Fruit fly (Drosophila melanogaster) whole organism, embryonic: ENCODE measurements around the gene Mgstl.

ENCODE experiments used
- Atf3 ChIP-seq: fragments of 200-800 bp; sonication (Bioruptor generic); optimal IDR thresholded peaks from 3 replicates; lab custom pipeline; 2016; ENCODE audit warnings: missing biosample characterization, missing genetic modification characterization
- BEAF-32 ChIP-seq: fragments of 200-800 bp; sonication (Bioruptor generic); optimal IDR thresholded peaks from 3 replicates; lab custom pipeline; 2017; ENCODE audit warnings: missing biosample characterization, missing genetic modification characterization, mild to moderate bottlenecking, moderate library complexity, missing genetic modification reagents
- Bdp1 ChIP-seq: fragments of 200-800 bp; sonication (Bioruptor generic); optimal IDR thresholded peaks from 3 replicates; lab custom pipeline; 2016; ENCODE audit warnings: missing biosample characterization, missing genetic modification characterization
- Bteb2 ChIP-seq: fragments of 200-800 bp; sonication (Bioruptor generic); optimal IDR thresholded peaks from 2 replicates; lab custom pipeline; 2016; ENCODE audit warnings: missing biosample characterization, missing genetic modification characterization
- CG1024 ChIP-seq: fragments of 200-800 bp; sonication (Bioruptor generic); IDR thresholded peaks from 2 replicates; pipeline ENCODE4 v1.3.6; 2022; ENCODE audit warnings: missing biosample characterization, missing genetic modification characterization
- CG10959 ChIP-seq: fragments of 200-800 bp; sonication (Bioruptor generic); IDR thresholded peaks from 2 replicates; pipeline ENCODE4 v1.3.6; 2022; ENCODE audit warnings: missing biosample characterization, missing genetic modification characterization
- CG1233 ChIP-seq: fragments of 200-800 bp; sonication (Bioruptor generic); optimal IDR thresholded peaks from 4 replicates; lab custom pipeline; 2018; ENCODE audit warnings: missing biosample characterization, mild to moderate bottlenecking, missing genetic modification characterization
- CG12769 ChIP-seq: fragments of 200-800 bp; sonication (Bioruptor generic); optimal IDR thresholded peaks from 2 replicates; lab custom pipeline; 2019; ENCODE audit warnings: missing biosample characterization, mild to moderate bottlenecking, missing genetic modification characterization, moderate library complexity
- CG13424 ChIP-seq: fragments of 200-800 bp; sonication (Bioruptor generic); optimal IDR thresholded peaks from 2 replicates; lab custom pipeline; 2019; ENCODE audit warnings: missing biosample characterization, mild to moderate bottlenecking, missing genetic modification characterization, moderate library complexity
- CG13894 ChIP-seq: fragments of 200-800 bp; sonication (Bioruptor generic); optimal IDR thresholded peaks from 3 replicates; lab custom pipeline; 2018; ENCODE audit warnings: missing biosample characterization, mild to moderate bottlenecking, missing genetic modification characterization, moderate library complexity
- CG14710 ChIP-seq: fragments of 200-800 bp; sonication (Bioruptor generic); optimal IDR thresholded peaks from 3 replicates; lab custom pipeline; 2019; ENCODE audit warnings: missing biosample characterization, mild to moderate bottlenecking, missing genetic modification characterization, moderate library complexity
- CG15269 ChIP-seq: fragments of 200-800 bp; sonication (Bioruptor generic); optimal IDR thresholded peaks from 2 replicates; lab custom pipeline; 2018; ENCODE audit warnings: missing biosample characterization, mild to moderate bottlenecking, missing genetic modification characterization, moderate library complexity
- CG15696 ChIP-seq: fragments of 200-800 bp; sonication (Bioruptor generic); optimal IDR thresholded peaks from 2 replicates; lab custom pipeline; 2019; ENCODE audit warnings: missing biosample characterization, mild to moderate bottlenecking, missing genetic modification characterization, moderate library complexity
- CG18262 ChIP-seq: fragments of 200-800 bp; optimal IDR thresholded peaks from 3 replicates; lab custom pipeline; 2019; ENCODE audit warnings: missing biosample characterization, mild to moderate bottlenecking, missing genetic modification characterization, moderate library complexity
- CG2120 ChIP-seq: fragments of 200-800 bp; sonication (Bioruptor generic); optimal IDR thresholded peaks from 3 replicates; lab custom pipeline; 2016; ENCODE audit warnings: missing biosample characterization, missing genetic modification characterization
- CG30403 ChIP-seq: fragments of 200-800 bp; sonication (Bioruptor generic); optimal IDR thresholded peaks from 3 replicates; lab custom pipeline; 2016; ENCODE audit warnings: missing biosample characterization, missing genetic modification characterization
- CG3407 ChIP-seq: fragments of 200-800 bp; sonication (Bioruptor generic); optimal IDR thresholded peaks from 2 replicates; lab custom pipeline; 2018; ENCODE audit warnings: missing biosample characterization, mild to moderate bottlenecking, missing genetic modification characterization
- CG4730 ChIP-seq: fragments of 200-800 bp; sonication (Bioruptor generic); IDR thresholded peaks from 2 replicates; pipeline ENCODE4 v1.3.6; 2022; ENCODE audit warnings: missing biosample characterization, missing genetic modification characterization
- CG4820 ChIP-seq: fragments of 200-800 bp; sonication (Bioruptor generic); optimal IDR thresholded peaks from 3 replicates; lab custom pipeline; 2016; ENCODE audit warnings: missing biosample characterization, missing genetic modification characterization
- CG5953 ChIP-seq: fragments of 200-800 bp; sonication (Bioruptor generic); IDR thresholded peaks from 2 replicates; pipeline ENCODE4 v1.3.6; 2022; ENCODE audit warnings: missing biosample characterization, missing genetic modification characterization
- CG7987 ChIP-seq: fragments of 200-800 bp; sonication (Bioruptor generic); optimal IDR thresholded peaks from 2 replicates; lab custom pipeline; 2018; ENCODE audit warnings: missing biosample characterization, mild to moderate bottlenecking, missing genetic modification characterization, moderate library complexity
- CG9609 ChIP-seq: fragments of 200-800 bp; sonication (Bioruptor generic); optimal IDR thresholded peaks from 3 replicates; lab custom pipeline; 2016; ENCODE audit warnings: missing biosample characterization, missing genetic modification characterization
- Dbx ChIP-seq: fragments of 200-800 bp; sonication (Bioruptor generic); IDR thresholded peaks from 3 replicates; pipeline ENCODE4 v1.3.6; 2022; ENCODE audit warnings: missing biosample characterization, missing genetic modification characterization
- Dip3 ChIP-seq: fragments of 200-800 bp; sonication (Bioruptor generic); optimal IDR thresholded peaks from 3 replicates; lab custom pipeline; 2016; ENCODE audit warnings: missing biosample characterization, missing genetic modification characterization
- Drgx ChIP-seq: fragments of 200-800 bp; sonication (Bioruptor generic); IDR thresholded peaks from 2 replicates; pipeline ENCODE4 v1.3.6; 2022; ENCODE audit warnings: missing biosample characterization, missing genetic modification characterization
- Fer3 ChIP-seq: fragments of 200-800 bp; sonication (Bioruptor generic); optimal IDR thresholded peaks from 2 replicates; lab custom pipeline; 2018; ENCODE audit warnings: missing biosample characterization, mild to moderate bottlenecking, missing genetic modification characterization, moderate library complexity
- Gsc ChIP-seq: fragments of 200-800 bp; sonication (Bioruptor generic); IDR thresholded peaks from 2 replicates; pipeline ENCODE4 v1.3.6; 2022; ENCODE audit warnings: missing biosample characterization, missing genetic modification characterization
- HLH3B ChIP-seq: fragments of 200-800 bp; sonication (Bioruptor generic); IDR thresholded peaks from 2 replicates; pipeline ENCODE4 v1.3.6; 2022; ENCODE audit warnings: missing biosample characterization, missing genetic modification characterization
- HLH54F ChIP-seq: fragments of 200-800 bp; sonication (Bioruptor generic); optimal IDR thresholded peaks from 3 replicates; lab custom pipeline; 2016; ENCODE audit warnings: missing biosample characterization, missing genetic modification characterization
- Hmx ChIP-seq: fragments of 200-800 bp; sonication (Bioruptor generic); optimal IDR thresholded peaks from 2 replicates; lab custom pipeline; 2016; ENCODE audit warnings: missing biosample characterization, missing genetic modification characterization
- Lim3 ChIP-seq: fragments of 200-800 bp; sonication (Bioruptor generic); IDR thresholded peaks from 2 replicates; pipeline ENCODE4 v1.3.6; 2022; ENCODE audit warnings: missing biosample characterization, missing genetic modification characterization
- NfI ChIP-seq: fragments of 200-800 bp; sonication (Bioruptor generic); optimal IDR thresholded peaks from 3 replicates; lab custom pipeline; 2018; ENCODE audit warnings: missing biosample characterization, mild to moderate bottlenecking, missing genetic modification characterization, moderate library complexity
- Oaz ChIP-seq: fragments of 200-800 bp; sonication (Bioruptor generic); IDR thresholded peaks from 2 replicates; pipeline ENCODE4 v1.3.6; 2022; ENCODE audit warnings: missing biosample characterization, missing genetic modification characterization
- PHDP ChIP-seq: fragments of 200-800 bp; sonication (Bioruptor generic); optimal IDR thresholded peaks from 3 replicates; lab custom pipeline; 2018; ENCODE audit warnings: missing biosample characterization, mild to moderate bottlenecking, missing genetic modification characterization, moderate library complexity
- ab ChIP-seq: fragments of 200-800 bp; sonication (Bioruptor generic); optimal IDR thresholded peaks from 2 replicates; lab custom pipeline; 2016; ENCODE audit warnings: missing biosample characterization, missing genetic modification characterization
- abd-A ChIP-seq: fragments of 200-800 bp; sonication (Bioruptor generic); optimal IDR thresholded peaks from 3 replicates; lab custom pipeline; 2019; ENCODE audit warnings: missing biosample characterization, mild to moderate bottlenecking, missing genetic modification characterization, moderate library complexity
- bowl ChIP-seq: fragments of 200-800 bp; sonication (Bioruptor generic); IDR thresholded peaks from 2 replicates; pipeline ENCODE4 v1.3.6; 2022; ENCODE audit warnings: missing biosample characterization, missing genetic modification characterization
- bsh ChIP-seq, 2 experiments: fragments of 200-800 bp; sonication (Bioruptor generic); optimal IDR thresholded peaks; 2 replicates each; lab custom pipeline; 2017 to 2018; ENCODE audit warnings: mild to moderate bottlenecking in 2 of 2, missing biosample characterization in 2 of 2, missing genetic modification characterization in 2 of 2, moderate library complexity in 1 of 2
- dm ChIP-seq: fragments of 200-800 bp; sonication (Bioruptor generic); optimal IDR thresholded peaks from 3 replicates; lab custom pipeline; 2016; ENCODE audit warnings: missing biosample characterization, missing genetic modification characterization
- dmrt11E ChIP-seq: fragments of 200-800 bp; sonication (Bioruptor generic); optimal IDR thresholded peaks from 3 replicates; lab custom pipeline; 2018; ENCODE audit warnings: missing biosample characterization, mild to moderate bottlenecking, missing genetic modification characterization, moderate library complexity
- dmrt99B ChIP-seq: fragments of 200-800 bp; sonication (Bioruptor generic); optimal IDR thresholded peaks from 2 replicates; lab custom pipeline; 2018; ENCODE audit warnings: missing biosample characterization, mild to moderate bottlenecking, missing genetic modification characterization, moderate library complexity
- gem ChIP-seq: fragments of 200-800 bp; sonication (Bioruptor generic); optimal IDR thresholded peaks from 2 replicates; lab custom pipeline; 2019; ENCODE audit warnings: missing biosample characterization, mild to moderate bottlenecking, missing genetic modification characterization, moderate library complexity
- kah ChIP-seq: fragments of 200-800 bp; sonication (Bioruptor generic); optimal IDR thresholded peaks from 2 replicates; lab custom pipeline; 2018; ENCODE audit warnings: missing biosample characterization, mild to moderate bottlenecking, missing genetic modification characterization
- mirr ChIP-seq: fragments of 200-800 bp; sonication (Bioruptor generic); optimal IDR thresholded peaks from 3 replicates; lab custom pipeline; 2018; ENCODE audit warnings: missing biosample characterization, mild to moderate bottlenecking, missing genetic modification characterization
- nau ChIP-seq: fragments of 200-800 bp; sonication (Bioruptor generic); optimal IDR thresholded peaks from 3 replicates; lab custom pipeline; 2017; ENCODE audit warnings: missing biosample characterization, mild to moderate bottlenecking, missing genetic modification characterization, missing genetic modification reagents
- nmo ChIP-seq: fragments of 200-800 bp; sonication (Bioruptor generic); optimal IDR thresholded peaks from 2 replicates; lab custom pipeline; 2018; ENCODE audit warnings: missing biosample characterization, mild to moderate bottlenecking, missing genetic modification characterization, moderate library complexity
- phol ChIP-seq: fragments of 200-800 bp; sonication (Bioruptor generic); optimal IDR thresholded peaks from 3 replicates; lab custom pipeline; 2018; ENCODE audit warnings: missing biosample characterization, mild to moderate bottlenecking, missing genetic modification characterization, moderate library complexity
- scrt ChIP-seq: fragments of 200-800 bp; sonication (Bioruptor generic); optimal IDR thresholded peaks from 2 replicates; lab custom pipeline; 2018; ENCODE audit warnings: missing biosample characterization, mild to moderate bottlenecking, missing genetic modification characterization, moderate library complexity
- stc ChIP-seq: fragments of 200-800 bp; sonication (Bioruptor generic); IDR thresholded peaks from 2 replicates; pipeline ENCODE4 v1.3.6; 2022; ENCODE audit warnings: missing biosample characterization, missing genetic modification characterization
- z ChIP-seq: fragments of 200-800 bp; sonication (Bioruptor generic); IDR thresholded peaks from 3 replicates; pipeline ENCODE4 v1.3.6; 2022; ENCODE audit warnings: missing biosample characterization, missing genetic modification characterization
- zf30C ChIP-seq: fragments of 200-800 bp; sonication (Bioruptor generic); optimal IDR thresholded peaks from 3 replicates; lab custom pipeline; 2018; ENCODE audit warnings: missing biosample characterization, mild to moderate bottlenecking, missing genetic modification characterization

Mgstl gene

dm6 chrX:21045448-21045941 is 3.6 kb downstream of the Mgstl start (continued):
- peak; percentile 44 for TF ChIP-seq PHDP
- TF ChIP-seq CG12769 (tag; lab: Kevin White, UChicago), result no peak
- peak; percentile 39 for TF ChIP-seq CG15696 (tag; lab: Kevin White, UChicago)
- peak; percentile 35 for TF ChIP-seq CG7987 (GFP tag; lab: Kevin White, UChicago)
- TF ChIP-seq HLH3B (GFP tag; lab: Robert Waterston, UW), result 0 out of 2 replicates have a peak, but pooled peaks have one; percentile 40
- TF ChIP-seq nau (GFP tag; lab: Kevin White, UChicago), result no peak
- no peak for TF ChIP-seq CG30403
- TF ChIP-seq phol, result peak; percentile 51
- TF ChIP-seq CG4820 (GFP tag; lab: Kevin White, UChicago), result no peak
- no peak for TF ChIP-seq CG4730 (GFP tag; lab: Robert Waterston, UW)
- peak; percentile 32 for TF ChIP-seq zf30C (GFP tag; lab: Kevin White, UChicago)
- peak; percentile 47 for TF ChIP-seq dm
- TF ChIP-seq scrt, result no peak
- no peak for TF ChIP-seq CG10959 (GFP tag; lab: Robert Waterston, UW)
- no peak for TF ChIP-seq Lim3 (GFP tag; lab: Robert Waterston, UW)
- TF ChIP-seq Hmx (GFP tag; lab: Kevin White, UChicago), result no peak
- no peak for TF ChIP-seq CG9609
- TF ChIP-seq BEAF-32 (GFP tag; lab: Kevin White, UChicago), result no peak
- no peak for TF ChIP-seq CG1024 (GFP tag; lab: Robert Waterston, UW)
- TF ChIP-seq Dip3, result no peak
- peak; percentile 52 for TF ChIP-seq dmrt99B (tag; lab: Kevin White, UChicago)
- no peak for TF ChIP-seq CG1233 (GFP tag; lab: Kevin White, UChicago)
- TF ChIP-seq z (GFP tag; lab: Robert Waterston, UW), result no peak
- peak; percentile 31 for TF ChIP-seq CG13424 (tag; lab: Kevin White, UChicago)
- TF ChIP-seq stc (GFP tag; lab: Robert Waterston, UW), result peak; percentile 40; the same call in 1 of the 2 replicates
- no peak for TF ChIP-seq kah (GFP tag; lab: Kevin White, UChicago)
- TF ChIP-seq CG15269 (tag; lab: Kevin White, UChicago), result peak; percentile 7
- no peak for TF ChIP-seq HLH54F (GFP tag; lab: Kevin White, UChicago)
- TF ChIP-seq Drgx (GFP tag; lab: Robert Waterston, UW), result peak; percentile 58
- no peak for TF ChIP-seq NfI
- no peak for TF ChIP-seq CG3407 (GFP tag; lab: Kevin White, UChicago)
- TF ChIP-seq Fer3, result peak; percentile 9
- TF ChIP-seq CG14710 (tag; lab: Kevin White, UChicago), result peak; percentile 55
- TF ChIP-seq Bteb2, result no peak
- TF ChIP-seq bowl, result no peak
- no peak for TF ChIP-seq Dbx (GFP tag; lab: Robert Waterston, UW)
- peak; percentile 58 for TF ChIP-seq gem (tag; lab: Kevin White, UChicago)
- peak; percentile 46 to 72 for TF ChIP-seq bsh (GFP tag; optimal IDR thresholded peaks at IDR 0.05; lab: Kevin White, UChicago)
- TF ChIP-seq dmrt11E (tag; lab: Kevin White, UChicago), result peak; percentile 40
- no peak for TF ChIP-seq CG2120
- TF ChIP-seq mirr (GFP tag; lab: Kevin White, UChicago), result peak; percentile 44
- no peak for TF ChIP-seq Atf3
- peak; percentile 76 for TF ChIP-seq CG18262 (tag; lab: Kevin White, UChicago)
- no peak for TF ChIP-seq Gsc (GFP tag; lab: Robert Waterston, UW)
- TF ChIP-seq abd-A, result no peak
- TF ChIP-seq CG13894 (tag; lab: Kevin White, UChicago), result peak; percentile 11
- TF ChIP-seq Oaz (GFP tag; lab: Robert Waterston, UW), result no peak
- no peak for TF ChIP-seq Bdp1 (GFP tag; lab: Kevin White, UChicago)
- peak; percentile 12 for TF ChIP-seq nmo (GFP tag; lab: Kevin White, UChicago)
- TF ChIP-seq CG5953 (GFP tag; lab: Robert Waterston, UW), result no peak
- TF ChIP-seq ab (GFP tag; lab: Kevin White, UChicago), result no peak
